Worm (Caenorhabditis elegans): Measurements from ENCODE around the gene F09E5.7.

- TF ChIP-seq attf-5 (GFP tag; optimal IDR thresholded peaks at IDR 0.05) (no peak), him-1 (tag; optimal IDR thresholded peaks at IDR 0.05) (no peak), ceh-27 (GFP tag; optimal IDR thresholded peaks at IDR 0.05) (no peak), gei-17 (GFP tag; optimal IDR thresholded peaks at IDR 0.05) (no peak), ets-4 (GFP tag; optimal IDR thresholded peaks at IDR 0.05) (no peak), F55B11.4 (tag; optimal IDR thresholded peaks at IDR 0.05; ENCODE audit: borderline replicate concordance, insufficient read depth) (no peak), snpc-4 (GFP tag; optimal IDR thresholded peaks at IDR 0.05) (no peak), snpc-4 (tag; optimal IDR thresholded peaks at IDR 0.05) (no peak), ama-1 (optimal IDR thresholded peaks at IDR 0.05) (no peak), ama-1 (GFP tag; optimal IDR thresholded peaks at IDR 0.05) (no peak), snpc-3.4 (tag; optimal IDR thresholded peaks at IDR 0.05) (no peak), ceh-100 (GFP tag; IDR thresholded peaks at IDR 0.05) (no peak), Y56A3A.18 (GFP tag; IDR thresholded peaks at IDR 0.05) (no peak), let-607 (tag; optimal IDR thresholded peaks at IDR 0.05) (no peak), nhr-120 (GFP tag; IDR thresholded peaks at IDR 0.05) (no peak), F57C9.4 (tag; optimal IDR thresholded peaks at IDR 0.05) (no peak)
These were observed 40.2 kb upstream of the F09E5.7 start, which contains the start of gene gcy-12 for ce11 chrII:5311746-5312145.
